Worm (Caenorhabditis elegans) whole organism, young adult: ENCODE measurements around the gene F13H10.5.

Source experiments
- B0261.1 ChIP-seq: sonication (generic microtip); optimal IDR thresholded peaks from 2 replicates; lab custom pipeline; 2016; ENCODE audit warnings: mild to moderate bottlenecking, missing genetic modification characterization, moderate library complexity, missing compliant biosample characterization
- D2030.7 ChIP-seq: fragments of 200-800 bp; sonication (Bioruptor generic); IDR thresholded peaks from 2 replicates; pipeline ENCODE4 v1.3.6; 2022; ENCODE audit warnings: missing genetic modification reagents, missing genetic modification characterization, missing compliant biosample characterization
- F39B2.1 ChIP-seq: fragments of 200-800 bp; sonication (Bioruptor generic); IDR thresholded peaks from 2 replicates; pipeline ENCODE4 v1.3.6; 2022; ENCODE audit warnings: missing genetic modification reagents, missing genetic modification characterization, missing compliant biosample characterization
- T26A5.8 ChIP-seq: sonication (generic microtip); optimal IDR thresholded peaks from 2 replicates; lab custom pipeline; 2016; ENCODE audit warnings: missing genetic modification characterization, missing compliant biosample characterization
- Y53F4B.3 ChIP-seq: fragments of 200-800 bp; sonication (Bioruptor generic); IDR thresholded peaks from 2 replicates; pipeline ENCODE4 v1.3.6; 2022; ENCODE audit warnings: missing genetic modification reagents, missing genetic modification characterization, missing compliant biosample characterization
- aptf-2 ChIP-seq: fragments of 200-800 bp; sonication (Bioruptor generic); conservative IDR thresholded peaks from 2 replicates; pipeline ENCODE4 v1.3.6; 2022; ENCODE audit warnings: missing genetic modification reagents, missing genetic modification characterization, missing compliant biosample characterization
- aptf-3 ChIP-seq: fragments of 200-800 bp; sonication (Bioruptor generic); IDR thresholded peaks from 2 replicates; pipeline ENCODE4 v1.3.6; 2022; ENCODE audit warnings: missing genetic modification characterization, missing compliant biosample characterization
- atf-7 ChIP-seq: sonication (generic microtip); optimal IDR thresholded peaks from 2 replicates; lab custom pipeline; 2017; ENCODE audit warnings: mild to moderate bottlenecking, missing genetic modification characterization, missing compliant biosample characterization
- attf-3 ChIP-seq: fragments of 200-800 bp; sonication (Bioruptor generic); conservative IDR thresholded peaks from 2 replicates; pipeline ENCODE4 v1.3.6; 2022; ENCODE audit warnings: missing genetic modification reagents, missing genetic modification characterization, missing compliant biosample characterization
- cebp-1 ChIP-seq, 2 experiments: fragments of 200-800 bp in 1 of 2; sonication (Bioruptor generic) in 1 of 2; sonication (generic microtip) in 1 of 2; IDR thresholded peaks in 1 of 2; optimal IDR thresholded peaks in 1 of 2; 2 replicates each; pipeline versions ENCODE4 v1.3.6 to Lab custom; 2017 to 2022; ENCODE audit warnings: missing compliant biosample characterization in 2 of 2, missing genetic modification characterization in 2 of 2, mild to moderate bottlenecking in 1 of 2, missing genetic modification reagents in 1 of 2, moderate library complexity in 1 of 2
- ceh-27 ChIP-seq: fragments of 200-800 bp; sonication (Bioruptor generic); optimal IDR thresholded peaks from 2 replicates; lab custom pipeline; 2018; ENCODE audit warnings: mild to moderate bottlenecking, missing genetic modification characterization, moderate library complexity, missing compliant biosample characterization
- ceh-91 ChIP-seq: fragments of 200-800 bp; sonication (Bioruptor generic); IDR thresholded peaks from 2 replicates; pipeline ENCODE4 v1.3.6; 2022; ENCODE audit warnings: missing genetic modification reagents, missing genetic modification characterization, missing compliant biosample characterization
- egl-18 ChIP-seq: fragments of 200-800 bp; sonication (Bioruptor generic); IDR thresholded peaks from 2 replicates; pipeline ENCODE4 v1.3.6; 2022; ENCODE audit warnings: missing genetic modification reagents, missing genetic modification characterization, missing compliant biosample characterization
- ets-4 ChIP-seq: fragments of 200-800 bp; sonication (Bioruptor generic); optimal IDR thresholded peaks from 2 replicates; lab custom pipeline; 2018; ENCODE audit warnings: mild to moderate bottlenecking, missing genetic modification characterization, missing compliant biosample characterization
- gei-17 ChIP-seq: fragments of 200-800 bp; sonication (Bioruptor generic); optimal IDR thresholded peaks from 2 replicates; lab custom pipeline; 2018; ENCODE audit warnings: mild to moderate bottlenecking, missing genetic modification characterization, missing compliant biosample characterization
- hlh-12 ChIP-seq: sonication (generic microtip); optimal IDR thresholded peaks from 2 replicates; lab custom pipeline; 2016; ENCODE audit warnings: missing genetic modification characterization, missing compliant biosample characterization
- lin-40 ChIP-seq: sonication (generic microtip); optimal IDR thresholded peaks from 2 replicates; lab custom pipeline; 2016; ENCODE audit warnings: missing genetic modification characterization, mild to moderate bottlenecking, missing compliant biosample characterization, missing genotype, missing genetic modification reagents
- madf-8 ChIP-seq: fragments of 200-800 bp; sonication (Bioruptor generic); conservative IDR thresholded peaks from 2 replicates; pipeline ENCODE4 v1.3.6; 2022; ENCODE audit warnings: missing genetic modification reagents, missing genetic modification characterization, missing compliant biosample characterization
- mes-4 ChIP-seq: sonication (generic microtip); optimal IDR thresholded peaks from 2 replicates; lab custom pipeline; 2016; ENCODE audit warnings: missing genotype, missing genetic modification characterization, missing compliant biosample characterization
- nhr-179 ChIP-seq: sonication (generic microtip); optimal IDR thresholded peaks from 2 replicates; lab custom pipeline; 2016; ENCODE audit warnings: mild to moderate bottlenecking, missing genetic modification characterization, missing compliant biosample characterization
- nhr-90 ChIP-seq: sonication (generic microtip); optimal IDR thresholded peaks from 2 replicates; lab custom pipeline; 2016; ENCODE audit warnings: missing genotype, mild to moderate bottlenecking, missing genetic modification characterization, missing compliant biosample characterization
- pbrm-1 ChIP-seq: fragments of 200-800 bp; sonication (Bioruptor generic); IDR thresholded peaks from 2 replicates; pipeline ENCODE4 v1.3.6; 2022; ENCODE audit warnings: missing genetic modification reagents, missing genetic modification characterization, missing compliant biosample characterization
- rcor-1 ChIP-seq: fragments of 200-800 bp; sonication (Bioruptor generic); IDR thresholded peaks from 2 replicates; pipeline ENCODE4 v1.3.6; 2022; ENCODE audit warnings: missing genetic modification reagents, missing genetic modification characterization, missing compliant biosample characterization
- sdz-38 ChIP-seq: sonication (generic microtip); optimal IDR thresholded peaks from 2 replicates; lab custom pipeline; 2016; ENCODE audit warnings: missing genotype, missing genetic modification characterization, missing compliant biosample characterization
- snpc-1.3 ChIP-seq: sonication (generic microtip); optimal IDR thresholded peaks from 2 replicates; lab custom pipeline; 2017; ENCODE audit warnings: missing genetic modification characterization, mild to moderate bottlenecking, missing compliant biosample characterization, antibody characterized with exemption, moderate library complexity, missing genotype, missing genetic modification reagents; ENCODE audit not compliant: insufficient read depth
- unc-130 ChIP-seq: sonication (generic microtip); optimal IDR thresholded peaks from 2 replicates; lab custom pipeline; 2016; ENCODE audit warnings: missing genetic modification reagents, missing genetic modification characterization, missing compliant biosample characterization
- unc-62 ChIP-seq: fragments of 150-350 bp; optimal IDR thresholded peaks from 2 replicates; lab custom pipeline; 2014; ENCODE audit warnings: missing biosample characterization, missing genetic modification reagents, missing genetic modification characterization
- zim-3 ChIP-seq: sonication (generic microtip); optimal IDR thresholded peaks from 2 replicates; lab custom pipeline; 2017; ENCODE audit warnings: mild to moderate bottlenecking, missing genetic modification characterization, moderate library complexity, missing compliant biosample characterization
- ztf-3 ChIP-seq: fragments of 200-800 bp; sonication (Bioruptor generic); optimal IDR thresholded peaks from 2 replicates; lab custom pipeline; 2018; ENCODE audit warnings: mild to moderate bottlenecking, missing genetic modification characterization, missing compliant biosample characterization

Gene F13H10.5

ce11 chrIV:11006383-11006782, 15.6 kb downstream of the F13H10.5 start:
- TF ChIP-seq cebp-1 (GFP tag; IDR thresholded peaks at IDR 0.05; lab: Robert Waterston, UW) = peak; percentile 76
- TF ChIP-seq cebp-1 (tag; optimal IDR thresholded peaks at IDR 0.05; lab: Kevin White, UChicago) = peak; percentile 94
- no peak for TF ChIP-seq ceh-91 (GFP tag; lab: Robert Waterston, UW)
- TF ChIP-seq nhr-179 (tag; lab: Kevin White, UChicago) = no peak
- TF ChIP-seq sdz-38 (tag; lab: Kevin White, UChicago) = no peak

DNA sequence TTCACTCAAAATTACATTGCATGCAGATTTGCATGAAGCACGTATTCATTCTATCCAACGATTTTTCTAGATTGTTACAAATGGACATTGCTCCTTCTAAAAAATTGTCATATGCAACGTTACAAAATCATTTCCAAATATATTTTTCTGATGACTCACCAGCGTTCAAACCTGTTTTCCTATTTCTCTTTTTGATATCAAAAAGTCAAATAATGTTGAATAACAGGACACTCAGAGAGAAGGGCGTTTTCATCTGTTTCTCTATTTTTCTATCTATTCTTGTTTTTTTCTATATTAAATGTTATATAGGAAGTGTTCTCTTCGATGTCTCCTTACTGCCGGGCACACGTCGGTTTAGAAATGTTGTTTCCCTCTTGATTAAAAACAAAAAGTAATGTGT, 16.1 kb downstream of the F13H10.5 start:
- no peak for TF ChIP-seq B0261.1 (tag; lab: Kevin White, UChicago)
- TF ChIP-seq zim-3 = no peak
- no peak for TF ChIP-seq egl-18 (GFP tag; lab: Robert Waterston, UW)
- no peak for TF ChIP-seq lin-40 (tag; lab: Kevin White, UChicago)
- TF ChIP-seq aptf-2 (GFP tag; lab: Robert Waterston, UW) = no peak

ce11 chrIV:11008255-11008654, 17.5 kb downstream of the F13H10.5 start:
- no peak for TF ChIP-seq D2030.7 (GFP tag; lab: Robert Waterston, UW)
- no peak for TF ChIP-seq mes-4
- no peak for TF ChIP-seq ztf-3 (GFP tag; lab: Kevin White, UChicago)
- no peak for TF ChIP-seq ets-4 (GFP tag; lab: Kevin White, UChicago)
- no peak for TF ChIP-seq Y53F4B.3 (GFP tag; lab: Robert Waterston, UW)
- peak; percentile 54 for TF ChIP-seq ceh-27
- TF ChIP-seq T26A5.8 = no peak
- no peak for TF ChIP-seq attf-3 (GFP tag; lab: Robert Waterston, UW)
- no peak for TF ChIP-seq madf-8 (GFP tag; lab: Robert Waterston, UW)
- TF ChIP-seq unc-130 = no peak
- TF ChIP-seq aptf-3 (GFP tag; lab: Robert Waterston, UW) = no peak
- no peak for TF ChIP-seq cebp-1 (GFP tag; IDR thresholded peaks at IDR 0.05; lab: Robert Waterston, UW)
- TF ChIP-seq cebp-1 (tag; optimal IDR thresholded peaks at IDR 0.05; lab: Kevin White, UChicago) = peak; percentile 31

- TF ChIP-seq atf-7 (tag; lab: Kevin White, UChicago) (no peak), hlh-12 (tag; lab: Kevin White, UChicago) (no peak)
Observed at ce11 chrIV:11008996-11009395, 18.2 kb downstream of the F13H10.5 start, which contains the start of gene F13H10.6. Gene F13H10.6, plus strand, starts transcription at chrIV:11009296.

- 0 out of 2 replicates have a peak, but pooled peaks have one; percentile 5 for TF ChIP-seq pbrm-1 (GFP tag; lab: Robert Waterston, UW)
- no peak for TF ChIP-seq ets-4 (GFP tag; lab: Kevin White, UChicago)
- TF ChIP-seq, all 124 proteins: peak for 1
Observed at ce11 chrIV:11009928-11010327, 19.1 kb downstream of the F13H10.5 start.

DNA sequence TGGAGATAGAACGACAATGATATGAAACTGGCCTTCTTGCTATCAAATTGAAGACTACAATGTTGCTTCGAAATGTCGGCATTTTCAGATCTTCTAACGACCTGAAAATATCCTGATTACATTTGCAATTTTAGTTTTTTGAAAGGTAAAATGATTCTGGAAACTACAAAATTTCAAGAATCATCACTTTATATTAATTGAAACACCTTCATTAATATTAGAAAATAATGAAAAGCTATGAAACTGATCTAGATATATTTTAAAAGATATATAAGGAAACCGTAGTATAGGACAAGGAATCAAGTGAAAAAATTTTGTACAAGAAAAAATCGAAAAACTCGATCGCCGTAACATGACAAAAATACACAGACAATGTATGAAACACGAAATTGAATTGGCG, 21.1 kb downstream of the F13H10.5 start, which contains the start of gene ndx-9:
ndx-9 (minus strand) TSS at position 101 of the 400 bp plus-strand sequence.
- TF ChIP-seq snpc-1.3 (tag; lab: Kevin White, UChicago) (no peak), sdz-38 (tag; lab: Kevin White, UChicago) (no peak), ztf-3 (GFP tag; lab: Kevin White, UChicago) (no peak), F39B2.1 (GFP tag; lab: Robert Waterston, UW) (no peak), mes-4 (no peak), aptf-2 (GFP tag; lab: Robert Waterston, UW) (no peak), nhr-90 (tag; lab: Kevin White, UChicago) (no peak), rcor-1 (no peak), gei-17 (GFP tag; lab: Kevin White, UChicago) (no peak), unc-62 (GFP tag; lab: Kevin White, UChicago) (no peak)
- TF ChIP-seq, all 124 proteins: peak for 0
